Worm (Caenorhabditis elegans) whole organism, L4/young adult: ENCODE results near the gene pkhm-2.

ENCODE experiments used
- W03F9.2 ChIP-seq: fragments of 150-350 bp; optimal IDR thresholded peaks from 2 replicates; lab custom pipeline; 2014; ENCODE audit warnings: missing biosample characterization, missing genetic modification characterization
- dao-5 ChIP-seq: sonication (generic microtip); optimal IDR thresholded peaks from 2 replicates; lab custom pipeline; 2016; ENCODE audit warnings: missing genotype, missing genetic modification characterization, moderate library complexity, missing compliant biosample characterization
- him-1 ChIP-seq: sonication (generic microtip); optimal IDR thresholded peaks from 2 replicates; lab custom pipeline; 2016; ENCODE audit warnings: missing genotype, missing genetic modification reagents, missing genetic modification characterization, missing compliant biosample characterization

DNA sequence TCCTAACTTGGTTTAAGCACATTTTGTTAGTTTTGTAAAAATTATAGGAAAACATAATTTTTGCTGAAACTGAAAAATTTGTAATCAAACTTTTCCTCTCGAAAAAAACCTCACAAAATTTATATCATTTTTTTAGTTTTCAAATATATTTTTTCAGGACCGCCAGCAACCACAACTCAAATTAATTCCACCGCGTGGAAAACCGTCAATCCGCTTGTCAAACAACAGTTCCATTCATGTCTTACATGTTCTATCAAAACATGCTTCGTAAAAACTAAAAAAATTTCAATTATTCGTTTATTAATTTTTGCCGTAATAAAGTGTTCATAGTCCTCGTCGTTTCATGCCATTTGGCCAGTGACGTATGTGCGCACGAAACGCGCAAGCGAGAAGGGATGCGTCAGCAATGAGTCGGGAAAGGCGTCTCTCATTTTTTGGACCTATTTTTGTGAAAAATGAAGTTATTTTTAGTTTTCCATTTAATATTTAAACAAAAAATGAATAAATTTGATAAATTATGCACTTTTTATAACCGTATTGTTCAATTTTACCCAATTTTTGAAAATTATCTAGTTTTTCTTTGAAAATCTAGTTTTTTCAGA, 7.9 kb downstream of the pkhm-2 start, which contains the start of gene ucr-2.2:
- peak; percentile 76 for TF ChIP-seq him-1 (tag; lab: Kevin White, UChicago)
- no peak for TF ChIP-seq dao-5 (tag; lab: Kevin White, UChicago)
- peak; percentile 90 for TF ChIP-seq W03F9.2 (tag; lab: Kevin White, UChicago)
